Worm (Caenorhabditis elegans): Measurements from ENCODE around the gene btb-2.

Gene btb-2

DNA sequence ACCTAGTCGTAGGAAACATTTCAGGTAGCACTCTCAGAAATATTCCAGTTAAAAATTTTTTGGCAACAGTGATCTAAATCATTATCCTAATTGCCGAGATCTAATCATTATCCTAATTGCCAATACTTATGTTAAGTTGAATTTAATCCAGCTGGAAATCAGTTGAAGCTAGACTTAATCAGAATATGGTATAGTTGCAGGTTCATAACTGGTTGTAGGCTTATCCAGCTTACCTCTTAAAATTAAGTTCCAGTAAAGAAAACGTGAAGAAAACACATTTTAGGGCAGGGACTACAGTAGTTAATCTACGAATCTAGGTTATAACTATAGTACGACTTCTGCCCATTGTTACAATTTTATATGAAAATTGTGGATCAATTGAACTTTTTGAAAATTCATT lies 25.1 kb upstream of the btb-2 start:
- TF ChIP-seq unc-39 (tag; optimal IDR thresholded peaks at IDR 0.05) (no peak), dmd-4 (tag; optimal IDR thresholded peaks at IDR 0.05) (no peak), ztf-1 (GFP tag; conservative IDR thresholded peaks at IDR 0.05) (no peak), lin-13 (GFP tag; optimal IDR thresholded peaks at IDR 0.05) (no peak), alr-1 (tag; optimal IDR thresholded peaks at IDR 0.05) (no peak), nhr-77 (tag; optimal IDR thresholded peaks at IDR 0.05) (no peak), sma-3 (GFP tag; optimal IDR thresholded peaks at IDR 0.05) (no peak), sma-9 (GFP tag; optimal IDR thresholded peaks at IDR 0.05) (no peak), sma-9 (tag; optimal IDR thresholded peaks at IDR 0.05) (no peak), nhr-12 (tag; optimal IDR thresholded peaks at IDR 0.05) (no peak), lsy-2 (tag; optimal IDR thresholded peaks at IDR 0.05) (no peak), nhr-11 (tag; optimal IDR thresholded peaks at IDR 0.05) (no peak), unc-55 (GFP tag; optimal IDR thresholded peaks at IDR 0.05) (no peak), C34F6.9 (tag; optimal IDR thresholded peaks at IDR 0.05) (no peak)

DNA sequence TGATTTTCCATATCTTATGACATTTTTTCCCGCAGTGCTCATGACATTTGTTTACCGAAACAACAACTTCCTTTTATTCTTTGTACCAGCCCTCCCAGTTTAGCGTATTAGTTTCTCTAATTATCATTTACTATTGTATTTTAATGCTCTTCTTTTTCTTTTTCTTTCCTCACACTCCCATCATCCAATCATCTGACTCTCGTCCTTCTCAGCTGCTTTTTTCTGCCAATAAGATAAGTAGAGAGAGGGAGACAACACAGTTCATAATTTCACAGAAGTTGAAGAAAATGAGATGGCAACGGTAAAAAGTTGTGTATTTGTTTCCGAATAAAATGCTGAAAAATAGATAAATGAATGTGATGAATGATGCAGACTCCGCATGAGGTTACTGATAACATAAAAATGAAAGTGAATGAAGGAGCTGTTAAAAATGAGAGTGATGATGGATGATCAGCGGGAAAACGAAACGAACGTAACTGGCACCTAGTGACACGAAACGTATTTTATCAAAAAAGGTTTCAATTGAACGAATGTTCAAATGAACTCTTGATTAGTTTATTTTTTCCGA lies 24.3 kb upstream of the btb-2 start:
- no peak for TF ChIP-seq dmd-4 (tag; optimal IDR thresholded peaks at IDR 0.05)
- peak; percentile 8 for TF ChIP-seq nhr-129 (tag; optimal IDR thresholded peaks at IDR 0.05)
- TF ChIP-seq F13H6.1 (tag; optimal IDR thresholded peaks at IDR 0.05): no peak
- no peak for TF ChIP-seq nhr-10 (tag; optimal IDR thresholded peaks at IDR 0.05)
- peak; percentile 40 for TF ChIP-seq crh-2 (tag; optimal IDR thresholded peaks at IDR 0.05)
- no peak for TF ChIP-seq ztf-11 (tag; optimal IDR thresholded peaks at IDR 0.05)
- no peak for TF ChIP-seq lsy-2 (tag; optimal IDR thresholded peaks at IDR 0.05)
- no peak for TF ChIP-seq mdl-1 (tag; optimal IDR thresholded peaks at IDR 0.05)
- no peak for TF ChIP-seq ceh-82 (tag; optimal IDR thresholded peaks at IDR 0.05)
- TF ChIP-seq blmp-1 (tag; optimal IDR thresholded peaks at IDR 0.05; ENCODE audit: insufficient read depth): peak; percentile 29
- no peak for TF ChIP-seq unc-62 (GFP tag; optimal IDR thresholded peaks at IDR 0.05)
- TF ChIP-seq ama-1 (optimal IDR thresholded peaks at IDR 0.05): no peak
- no peak for TF ChIP-seq elt-3 (tag; optimal IDR thresholded peaks at IDR 0.05)
- TF ChIP-seq lin-39 (tag; optimal IDR thresholded peaks at IDR 0.05): no peak
- TF ChIP-seq fos-1 (tag; optimal IDR thresholded peaks at IDR 0.05): peak; percentile 90
- no peak for TF ChIP-seq ZK546.5 (tag; optimal IDR thresholded peaks at IDR 0.05)
- no peak for TF ChIP-seq gmeb-1 (tag; optimal IDR thresholded peaks at IDR 0.05)
- TF ChIP-seq nhr-237 (tag; optimal IDR thresholded peaks at IDR 0.05): no peak
- no peak for TF ChIP-seq zag-1 (tag; optimal IDR thresholded peaks at IDR 0.05)
- TF ChIP-seq sma-9 (GFP tag; optimal IDR thresholded peaks at IDR 0.05): peak; percentile 11
- no peak for TF ChIP-seq sma-9 (tag; optimal IDR thresholded peaks at IDR 0.05)
- TF ChIP-seq nhr-23 (tag; optimal IDR thresholded peaks at IDR 0.05): no peak
- TF ChIP-seq nhr-12 (tag; optimal IDR thresholded peaks at IDR 0.05): no peak
- no peak for TF ChIP-seq nhr-6 (tag; optimal IDR thresholded peaks at IDR 0.05)
- TF ChIP-seq sem-4 (tag; optimal IDR thresholded peaks at IDR 0.05): no peak

DNA sequence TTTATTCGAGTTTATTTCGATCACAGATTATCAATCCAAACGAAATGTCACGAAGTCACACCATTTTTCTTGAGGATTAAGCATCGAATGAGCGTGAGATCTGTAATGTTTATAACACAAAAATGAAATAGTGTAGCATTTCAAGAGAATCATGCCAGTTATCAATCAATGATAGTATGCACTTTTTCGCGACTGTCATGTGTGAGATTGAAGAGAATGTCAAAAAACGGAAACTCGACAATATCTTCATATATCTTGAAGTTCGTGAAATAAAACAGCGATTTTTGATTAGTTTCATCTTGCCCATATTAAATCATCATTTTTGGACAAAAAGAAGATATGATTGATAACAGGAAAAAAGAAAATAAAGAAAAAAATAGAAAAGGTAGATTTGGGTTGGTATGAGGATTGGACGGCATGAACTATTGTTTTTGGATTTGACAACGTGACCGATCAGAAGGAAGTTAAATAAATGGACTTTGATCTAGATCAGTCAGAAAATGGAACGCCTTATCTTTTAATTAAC lies 22.6 kb upstream of the btb-2 start:
- TF ChIP-seq nhr-23 (tag; optimal IDR thresholded peaks at IDR 0.05): no peak
- TF ChIP-seq fos-1 (tag; optimal IDR thresholded peaks at IDR 0.05): peak; percentile 44
- peak; percentile 69 for TF ChIP-seq nhr-21 (tag; optimal IDR thresholded peaks at IDR 0.05)
- TF ChIP-seq nhr-12 (tag; optimal IDR thresholded peaks at IDR 0.05): no peak
- TF ChIP-seq sma-9 (GFP tag; optimal IDR thresholded peaks at IDR 0.05): peak; percentile 35
- no peak for TF ChIP-seq sma-9 (tag; optimal IDR thresholded peaks at IDR 0.05)
- TF ChIP-seq sma-3 (GFP tag; optimal IDR thresholded peaks at IDR 0.05): peak; percentile 10

DNA sequence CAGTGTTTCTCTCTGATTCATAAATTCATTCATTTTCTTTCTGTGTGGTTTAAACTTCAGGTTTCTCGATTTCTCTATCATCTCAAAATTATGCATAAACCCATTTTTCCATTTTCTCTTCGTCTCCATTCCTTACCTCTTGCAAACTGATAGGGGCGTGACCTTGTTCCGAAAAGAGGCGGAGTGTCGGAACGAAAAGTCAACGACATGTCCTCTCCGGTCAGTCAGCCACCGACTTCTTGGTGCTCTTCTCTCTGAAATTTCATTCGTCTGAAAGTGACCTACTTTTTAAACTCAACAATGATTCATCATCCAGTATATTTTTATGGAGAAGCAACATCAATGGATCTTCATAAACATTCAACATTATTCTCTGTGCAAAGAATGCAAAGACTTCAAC lies 20.9 kb upstream of the btb-2 start, which contains the start of gene F58F12.12:
TSS of gene F58F12.12 (plus strand) at position 301 of the 400 bp plus-strand sequence.
- no peak for TF ChIP-seq elt-1 (tag; optimal IDR thresholded peaks at IDR 0.05)
- TF ChIP-seq dmd-4 (tag; optimal IDR thresholded peaks at IDR 0.05): no peak
- no peak for TF ChIP-seq unc-39 (tag; optimal IDR thresholded peaks at IDR 0.05)
- peak; percentile 3 for TF ChIP-seq fos-1 (tag; optimal IDR thresholded peaks at IDR 0.05)
- TF ChIP-seq ZK546.5 (tag; optimal IDR thresholded peaks at IDR 0.05): no peak

All from whole organism, L2 larva.